Fruit fly (Drosophila melanogaster) whole organism: ENCODE data around the gene CG7443.

Experiments used
- CG8478 ChIP-seq: fragments of >200 bp; optimal IDR thresholded peaks from 2 replicates; lab custom pipeline; 2018; ENCODE audit warnings: inconsistent platforms
- Dll ChIP-seq: fragments of >200 bp; optimal IDR thresholded peaks from 2 replicates; lab custom pipeline; 2017
- EcR ChIP-seq, 2 experiments: fragments of >200 bp; optimal IDR thresholded peaks; 2 replicates each; lab custom pipeline; 2017; ENCODE audit warnings: missing biosample characterization in 2 of 2, missing genetic modification characterization in 2 of 2, missing genetic modification reagents in 2 of 2
- pan ChIP-seq: fragments of >200 bp; optimal IDR thresholded peaks from 2 replicates; lab custom pipeline; 2017
- psq ChIP-seq: fragments of >200 bp; optimal IDR thresholded peaks from 2 replicates; lab custom pipeline; 2017
- usp ChIP-seq: fragments of >200 bp; optimal IDR thresholded peaks from 2 replicates; lab custom pipeline; 2017; ENCODE audit warnings: missing biosample characterization, missing genetic modification characterization, mixed read lengths

Gene CG7443

dm6 chr3R:8340675-8341275 is 16.7 kb downstream of the CG7443 start, which contains the start of the genes COX7A and Arl2:
TSS of gene COX7A (minus strand) at chr3R:8341043.
TSS of gene Arl2 (plus strand) at chr3R:8341100.
- TF ChIP-seq psq (lab: Kevin White, UChicago) (no peak), pan (lab: Kevin White, UChicago) (no peak), EcR (GFP tag; optimal IDR thresholded peaks at IDR 0.05; lab: Kevin White, UChicago) (no peak), CG8478 (lab: Kevin White, UChicago) (no peak), usp (GFP tag; lab: Kevin White, UChicago) (no peak), Dll (lab: Kevin White, UChicago) (no peak)

DNA sequence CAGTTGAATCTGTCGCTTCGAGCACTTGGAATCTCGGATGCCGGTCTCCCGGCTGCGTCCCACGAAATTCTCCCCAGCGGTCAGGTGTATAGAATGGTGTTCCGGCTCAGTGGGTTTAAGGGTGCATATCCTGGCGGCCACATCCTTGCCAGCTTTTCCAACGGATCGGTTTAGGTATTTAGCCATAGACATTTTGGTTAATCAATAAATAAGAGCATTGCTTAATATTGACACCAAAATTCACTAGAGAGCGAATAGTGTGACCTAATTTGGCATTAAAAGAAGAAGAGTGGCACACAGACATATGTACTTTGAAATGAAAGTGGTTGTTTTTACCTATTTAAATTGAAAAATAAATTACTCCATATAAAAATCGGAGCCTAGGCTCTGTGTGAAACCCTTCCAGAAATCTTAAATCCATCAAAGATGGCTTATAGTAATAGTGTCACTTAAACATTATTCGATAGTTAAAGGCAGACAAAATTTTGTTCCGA is 19.2 kb downstream of the CG7443 start, which contains the start of the genes PNKP and COX7AL:
Gene PNKP, minus strand, starts transcription at position 266 of the 494 bp plus-strand sequence.
Gene COX7AL, plus strand, starts transcription at position 419 of the 494 bp plus-strand sequence.
- TF ChIP-seq psq (lab: Kevin White, UChicago) = no peak
- TF ChIP-seq Dll (lab: Kevin White, UChicago) = no peak
- no peak for TF ChIP-seq usp (GFP tag; lab: Kevin White, UChicago)
- no peak for TF ChIP-seq pan (lab: Kevin White, UChicago)
- TF ChIP-seq EcR (GFP tag; optimal IDR thresholded peaks at IDR 0.05; lab: Kevin White, UChicago) = no peak
- TF ChIP-seq CG8478 (lab: Kevin White, UChicago) = no peak

- TF ChIP-seq CG8478 (lab: Kevin White, UChicago) (no peak), usp (GFP tag; lab: Kevin White, UChicago) (no peak), Dll (lab: Kevin White, UChicago) (no peak), EcR (GFP tag; optimal IDR thresholded peaks at IDR 0.05; lab: Kevin White, UChicago) (no peak), psq (lab: Kevin White, UChicago) (no peak), pan (lab: Kevin White, UChicago) (no peak)
Observed at dm6 chr3R:8344174-8344573, 20.1 kb downstream of the CG7443 start, which contains the start of gene DppIII. TSS of gene DppIII (plus strand) at chr3R:8344400.

DNA sequence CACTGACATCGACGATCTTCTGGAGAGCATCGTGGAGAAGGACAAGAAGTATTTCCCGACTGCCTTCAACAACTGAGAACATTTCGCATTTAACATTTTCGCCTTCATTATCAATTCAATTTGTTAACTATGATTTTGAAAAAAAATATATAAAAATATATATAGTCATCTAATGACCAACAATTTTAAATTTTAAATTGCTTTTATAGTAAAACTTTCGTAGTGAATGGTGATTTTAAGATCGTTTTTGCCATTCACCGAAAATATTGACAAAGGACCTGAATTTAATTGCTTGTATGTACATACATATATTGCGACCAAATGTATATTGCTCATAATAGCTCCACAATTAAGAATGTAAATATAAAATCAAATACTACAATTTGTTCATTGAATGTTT is 23.2 kb downstream of the CG7443 start, which contains the start of gene CG7352:
Gene CG7352, plus strand, starts transcription at position 301 of the 400 bp plus-strand sequence.
- TF ChIP-seq pan (lab: Kevin White, UChicago) (no peak), EcR (GFP tag; optimal IDR thresholded peaks at IDR 0.05; lab: Kevin White, UChicago) (no peak), CG8478 (lab: Kevin White, UChicago) (no peak), usp (GFP tag; lab: Kevin White, UChicago) (no peak), psq (lab: Kevin White, UChicago) (no peak), Dll (lab: Kevin White, UChicago) (no peak)

DNA sequence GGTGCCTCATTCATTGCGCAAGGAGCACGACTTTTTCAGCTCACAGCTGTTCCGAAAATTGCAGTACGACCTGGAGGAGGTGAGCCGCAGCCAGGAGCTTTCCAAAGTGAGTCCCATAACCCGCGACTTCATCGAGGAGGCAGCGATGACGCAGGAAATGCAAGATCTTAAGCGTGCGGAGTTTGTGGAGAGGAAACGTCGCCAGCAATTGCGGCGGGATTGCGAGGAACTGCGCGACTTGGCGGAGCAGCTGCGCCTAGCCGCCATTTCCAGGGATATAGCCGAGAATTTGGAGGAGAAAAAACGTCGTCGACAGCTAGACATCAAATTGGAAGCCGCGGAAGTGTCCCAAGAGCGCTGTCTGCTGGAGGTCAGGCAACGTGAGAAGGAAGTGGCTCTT is 23.7 kb downstream of the CG7443 start:
- TF ChIP-seq pan (lab: Kevin White, UChicago) = no peak
- no peak for TF ChIP-seq usp (GFP tag; lab: Kevin White, UChicago)
- TF ChIP-seq Dll (lab: Kevin White, UChicago) = no peak
- no peak for TF ChIP-seq EcR (GFP tag; optimal IDR thresholded peaks at IDR 0.05; lab: Kevin White, UChicago)
- TF ChIP-seq CG8478 (lab: Kevin White, UChicago) = no peak
- TF ChIP-seq psq (lab: Kevin White, UChicago) = no peak

dm6 chr3R:8349106-8349448 is 25.0 kb downstream of the CG7443 start:
- TF ChIP-seq CG8478 (lab: Kevin White, UChicago) (no peak), EcR (GFP tag; optimal IDR thresholded peaks at IDR 0.05; lab: Kevin White, UChicago) (no peak), Dll (lab: Kevin White, UChicago) (no peak), usp (GFP tag; lab: Kevin White, UChicago) (no peak), pan (lab: Kevin White, UChicago) (no peak), psq (lab: Kevin White, UChicago) (no peak)

- no peak for TF ChIP-seq EcR (GFP tag; optimal IDR thresholded peaks at IDR 0.05; lab: Kevin White, UChicago)
- TF ChIP-seq usp (GFP tag; lab: Kevin White, UChicago) = no peak
Observed at dm6 chr3R:8349449-8350115, 25.5 kb downstream of the CG7443 start, which contains the start of gene Atg13. TSS of gene Atg13 (plus strand) at chr3R:8349815.

dm6 chr3R:8352961-8353728 is 29.0 kb downstream of the CG7443 start:
- TF ChIP-seq EcR (GFP tag; optimal IDR thresholded peaks at IDR 0.05; lab: Kevin White, UChicago) (no peak), pan (lab: Kevin White, UChicago) (no peak)

- TF ChIP-seq CG8478 (lab: Kevin White, UChicago) = no peak
- no peak for TF ChIP-seq EcR (GFP tag; optimal IDR thresholded peaks at IDR 0.05; lab: Kevin White, UChicago)
- no peak for TF ChIP-seq pan (lab: Kevin White, UChicago)
- TF ChIP-seq psq (lab: Kevin White, UChicago) = no peak
- TF ChIP-seq Dll (lab: Kevin White, UChicago) = no peak
- no peak for TF ChIP-seq usp (GFP tag; lab: Kevin White, UChicago)
Observed at dm6 chr3R:8353994-8354393, 29.9 kb downstream of the CG7443 start.

DNA sequence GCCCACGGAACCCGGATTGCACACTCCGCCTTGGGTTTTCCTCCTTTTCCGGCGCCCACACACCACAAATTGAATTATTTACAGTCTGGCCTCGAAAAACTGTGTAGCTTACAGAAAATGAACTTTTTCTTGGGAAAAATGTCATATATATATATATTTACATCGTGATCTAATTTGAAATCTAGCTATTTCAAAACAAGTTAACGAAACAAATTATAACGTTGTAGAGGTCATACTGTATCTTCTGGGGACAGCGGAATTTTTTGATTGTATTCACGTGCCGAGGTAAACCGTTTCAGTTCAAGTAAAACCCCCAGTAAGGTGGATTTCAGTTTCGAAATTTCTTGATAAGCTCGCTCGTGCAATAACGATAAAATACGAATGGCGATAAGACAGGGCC is 30.3 kb downstream of the CG7443 start:
- TF ChIP-seq Dll (lab: Kevin White, UChicago) = no peak

DNA sequence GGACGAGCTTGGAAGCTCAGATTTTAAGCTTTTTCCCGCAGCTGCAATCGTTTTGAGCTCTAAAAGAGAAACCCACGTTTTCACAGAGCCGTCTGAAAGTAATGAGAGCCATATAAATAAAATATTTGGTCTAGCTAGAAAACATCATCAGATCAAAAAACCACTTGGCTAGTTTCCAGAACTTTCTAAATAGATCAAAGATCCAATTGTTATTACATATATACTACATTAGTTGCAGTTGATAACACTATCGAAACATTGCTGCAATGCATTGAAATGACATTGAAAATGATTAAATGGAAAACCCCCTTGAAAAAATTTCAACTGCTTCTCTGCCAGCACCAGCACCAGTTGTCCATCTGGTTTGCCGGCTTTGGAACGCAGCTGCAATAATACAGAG is 30.9 kb downstream of the CG7443 start:
- TF ChIP-seq EcR (GFP tag; optimal IDR thresholded peaks at IDR 0.05; lab: Kevin White, UChicago) (no peak), usp (GFP tag; lab: Kevin White, UChicago) (no peak), psq (lab: Kevin White, UChicago) (no peak), Dll (lab: Kevin White, UChicago) (no peak), pan (lab: Kevin White, UChicago) (no peak), CG8478 (lab: Kevin White, UChicago) (no peak)
